Worm (Caenorhabditis elegans) whole organism, young adult: ENCODE data around the gene T07D3.9.

Source experiments
- B0035.1 ChIP-seq: sonication (generic microtip); optimal IDR thresholded peaks from 2 replicates; lab custom pipeline; 2016; ENCODE audit warnings: missing genetic modification characterization, mild to moderate bottlenecking, missing compliant biosample characterization, missing genotype, missing genetic modification reagents
- B0261.1 ChIP-seq: sonication (generic microtip); optimal IDR thresholded peaks from 2 replicates; lab custom pipeline; 2016; ENCODE audit warnings: mild to moderate bottlenecking, missing genetic modification characterization, moderate library complexity, missing compliant biosample characterization
- F10E7.11 ChIP-seq: sonication (generic microtip); optimal IDR thresholded peaks from 2 replicates; lab custom pipeline; 2017; ENCODE audit warnings: mild to moderate bottlenecking, missing genetic modification characterization, moderate library complexity, missing compliant biosample characterization
- F33H1.4 ChIP-seq: fragments of 200-800 bp; sonication (Bioruptor generic); IDR thresholded peaks from 2 replicates; pipeline ENCODE4 v1.3.6; 2022; ENCODE audit warnings: missing genetic modification reagents, missing genetic modification characterization, missing compliant biosample characterization
- F49E8.2 ChIP-seq: sonication (generic microtip); optimal IDR thresholded peaks from 3 replicates; lab custom pipeline; 2017; ENCODE audit warnings: missing genetic modification characterization, mild to moderate bottlenecking, missing compliant biosample characterization, antibody characterized with exemption, moderate library complexity; ENCODE audit not compliant: insufficient read depth
- F57A8.1 ChIP-seq: fragments of 200-800 bp; sonication (Bioruptor generic); optimal IDR thresholded peaks from 2 replicates; lab custom pipeline; 2018; ENCODE audit warnings: mild to moderate bottlenecking, missing genetic modification characterization, moderate library complexity, missing compliant biosample characterization
- F57C9.4 ChIP-seq: sonication (generic microtip); optimal IDR thresholded peaks from 2 replicates; lab custom pipeline; 2017; ENCODE audit warnings: mild to moderate bottlenecking, missing genetic modification characterization, missing compliant biosample characterization
- ZK185.1 ChIP-seq: sonication (generic microtip); optimal IDR thresholded peaks from 2 replicates; lab custom pipeline; 2016; ENCODE audit warnings: mild to moderate bottlenecking, missing genetic modification characterization, missing compliant biosample characterization; ENCODE audit not compliant: poor library complexity, severe bottlenecking
- ama-1 ChIP-seq, 3 experiments: fragments of 150-350 bp in 1 of 3; sonication (generic microtip) in 2 of 3; optimal IDR thresholded peaks; 2 replicates each; lab custom pipeline; 2014 to 2018; ENCODE audit warnings: missing biosample characterization in 2 of 3, missing genetic modification characterization in 2 of 3, missing genetic modification reagents in 2 of 3
- atf-7 ChIP-seq: sonication (generic microtip); optimal IDR thresholded peaks from 2 replicates; lab custom pipeline; 2017; ENCODE audit warnings: mild to moderate bottlenecking, missing genetic modification characterization, missing compliant biosample characterization
- attf-3 ChIP-seq: fragments of 200-800 bp; sonication (Bioruptor generic); conservative IDR thresholded peaks from 2 replicates; pipeline ENCODE4 v1.3.6; 2022; ENCODE audit warnings: missing genetic modification reagents, missing genetic modification characterization, missing compliant biosample characterization
- bed-2 ChIP-seq: fragments of 200-800 bp; sonication (Bioruptor generic); IDR thresholded peaks from 2 replicates; pipeline ENCODE4 v1.3.6; 2022; ENCODE audit warnings: missing genetic modification reagents, missing genetic modification characterization, missing compliant biosample characterization
- cebp-1 ChIP-seq, 2 experiments: fragments of 200-800 bp in 1 of 2; sonication (Bioruptor generic) in 1 of 2; sonication (generic microtip) in 1 of 2; IDR thresholded peaks in 1 of 2; optimal IDR thresholded peaks in 1 of 2; 2 replicates each; pipeline versions ENCODE4 v1.3.6 to Lab custom; 2017 to 2022; ENCODE audit warnings: missing compliant biosample characterization in 2 of 2, missing genetic modification characterization in 2 of 2, mild to moderate bottlenecking in 1 of 2, missing genetic modification reagents in 1 of 2, moderate library complexity in 1 of 2
- ceh-79 ChIP-seq: sonication (generic microtip); optimal IDR thresholded peaks from 2 replicates; lab custom pipeline; 2017; ENCODE audit warnings: mild to moderate bottlenecking, missing genetic modification characterization, missing compliant biosample characterization
- dox-1 ChIP-seq: fragments of 200-800 bp; sonication (Bioruptor generic); IDR thresholded peaks from 2 replicates; pipeline ENCODE4 v1.3.6; 2022; ENCODE audit warnings: missing genetic modification reagents, missing genetic modification characterization, missing compliant biosample characterization
- dpl-1 ChIP-seq: fragments of 150-350 bp; optimal IDR thresholded peaks from 2 replicates; lab custom pipeline; 2014; ENCODE audit warnings: missing biosample characterization, missing genetic modification reagents, missing genetic modification characterization
- ekl-4 ChIP-seq: fragments of 200-800 bp; sonication (Bioruptor generic); IDR thresholded peaks from 2 replicates; pipeline ENCODE4 v1.3.6; 2022; ENCODE audit warnings: missing genetic modification reagents, missing genetic modification characterization, missing compliant biosample characterization
- ets-4 ChIP-seq: fragments of 200-800 bp; sonication (Bioruptor generic); optimal IDR thresholded peaks from 2 replicates; lab custom pipeline; 2018; ENCODE audit warnings: mild to moderate bottlenecking, missing genetic modification characterization, missing compliant biosample characterization
- fkh-3 ChIP-seq: sonication (generic microtip); optimal IDR thresholded peaks from 2 replicates; lab custom pipeline; 2016; ENCODE audit warnings: mild to moderate bottlenecking, missing genetic modification characterization, missing compliant biosample characterization
- hlh-26 ChIP-seq: fragments of 200-800 bp; sonication (Bioruptor generic); conservative IDR thresholded peaks from 2 replicates; pipeline ENCODE4 v1.3.6; 2022; ENCODE audit warnings: missing genetic modification reagents, missing genetic modification characterization, missing compliant biosample characterization
- hmg-1.2 ChIP-seq: fragments of 200-800 bp; sonication (Bioruptor generic); IDR thresholded peaks from 2 replicates; pipeline ENCODE4 v1.3.6; 2022; ENCODE audit warnings: missing genetic modification reagents, missing genetic modification characterization, missing compliant biosample characterization
- hmg-20 ChIP-seq: fragments of 200-800 bp; sonication (Bioruptor generic); IDR thresholded peaks from 2 replicates; pipeline ENCODE4 v1.3.6; 2022; ENCODE audit warnings: missing genetic modification reagents, missing genetic modification characterization, missing compliant biosample characterization
- let-607 ChIP-seq, 2 experiments: fragments of 200-800 bp in 1 of 2; sonication (Bioruptor generic) in 1 of 2; sonication (generic microtip) in 1 of 2; optimal IDR thresholded peaks; 2 replicates each; lab custom pipeline; 2016 to 2018; ENCODE audit warnings: mild to moderate bottlenecking in 2 of 2, missing compliant biosample characterization in 2 of 2, missing genetic modification characterization in 2 of 2, moderate library complexity in 2 of 2, missing genotype in 1 of 2
- lin-26 ChIP-seq: fragments of 200-800 bp; sonication (Bioruptor generic); IDR thresholded peaks from 2 replicates; pipeline ENCODE4 v1.3.6; 2022; ENCODE audit warnings: missing genetic modification reagents, missing genetic modification characterization, missing compliant biosample characterization
- mcd-1 ChIP-seq: fragments of 200-800 bp; sonication (Bioruptor generic); IDR thresholded peaks from 2 replicates; pipeline ENCODE4 v1.3.6; 2022; ENCODE audit warnings: missing genetic modification reagents, missing genetic modification characterization, missing compliant biosample characterization
- mxl-1 ChIP-seq: sonication (generic microtip); optimal IDR thresholded peaks from 2 replicates; lab custom pipeline; 2016; ENCODE audit warnings: missing genetic modification characterization, missing compliant biosample characterization
- nhr-179 ChIP-seq: sonication (generic microtip); optimal IDR thresholded peaks from 2 replicates; lab custom pipeline; 2016; ENCODE audit warnings: mild to moderate bottlenecking, missing genetic modification characterization, missing compliant biosample characterization
- nhr-80 ChIP-seq: sonication (generic microtip); optimal IDR thresholded peaks from 2 replicates; lab custom pipeline; 2016; ENCODE audit warnings: missing genetic modification characterization, missing compliant biosample characterization
- pha-4 ChIP-seq: fragments of 150-350 bp; sonication (generic microtip); optimal IDR thresholded peaks from 2 replicates; lab custom pipeline; 2014; ENCODE audit warnings: missing biosample characterization, missing genetic modification reagents, missing genetic modification characterization
- rcor-1 ChIP-seq: fragments of 200-800 bp; sonication (Bioruptor generic); IDR thresholded peaks from 2 replicates; pipeline ENCODE4 v1.3.6; 2022; ENCODE audit warnings: missing genetic modification reagents, missing genetic modification characterization, missing compliant biosample characterization
- rpc-1 ChIP-seq, 2 experiments: fragments of 150-350 bp in 1 of 2; sonication (generic microtip) in 1 of 2; optimal IDR thresholded peaks; 2 replicates each; lab custom pipeline; 2014 to 2018; ENCODE audit warnings: missing biosample characterization in 1 of 2, missing genetic modification characterization in 1 of 2, missing genetic modification reagents in 1 of 2, missing genotype in 1 of 2
- sea-2 ChIP-seq: fragments of 200-800 bp; sonication (Bioruptor generic); IDR thresholded peaks from 2 replicates; pipeline ENCODE4 v1.3.6; 2022; ENCODE audit warnings: missing genetic modification characterization, missing compliant biosample characterization
- snpc-3.4 ChIP-seq: sonication (generic microtip); optimal IDR thresholded peaks from 2 replicates; lab custom pipeline; 2017; ENCODE audit warnings: missing genetic modification characterization, mild to moderate bottlenecking, missing compliant biosample characterization, antibody characterized with exemption, moderate library complexity, missing genotype, missing genetic modification reagents
- somi-1 ChIP-seq: fragments of 200-800 bp; sonication (Bioruptor generic); optimal IDR thresholded peaks from 2 replicates; lab custom pipeline; 2018; ENCODE audit warnings: mild to moderate bottlenecking, missing genetic modification characterization, missing compliant biosample characterization
- tlf-1 ChIP-seq: fragments of 200-800 bp; sonication (Bioruptor generic); optimal IDR thresholded peaks from 2 replicates; lab custom pipeline; 2018; ENCODE audit warnings: mild to moderate bottlenecking, missing genetic modification characterization, missing compliant biosample characterization
- unc-62 ChIP-seq: fragments of 150-350 bp; optimal IDR thresholded peaks from 2 replicates; lab custom pipeline; 2014; ENCODE audit warnings: missing biosample characterization, missing genetic modification reagents, missing genetic modification characterization
- zim-3 ChIP-seq: sonication (generic microtip); optimal IDR thresholded peaks from 2 replicates; lab custom pipeline; 2017; ENCODE audit warnings: mild to moderate bottlenecking, missing genetic modification characterization, moderate library complexity, missing compliant biosample characterization
- ztf-22 ChIP-seq: fragments of 200-800 bp; sonication (Bioruptor generic); optimal IDR thresholded peaks from 2 replicates; lab custom pipeline; 2018; ENCODE audit warnings: mild to moderate bottlenecking, missing genetic modification characterization, moderate library complexity, missing compliant biosample characterization
- ztf-26 ChIP-seq: sonication (generic microtip); optimal IDR thresholded peaks from 2 replicates; lab custom pipeline; 2017; ENCODE audit warnings: missing genetic modification characterization, missing compliant biosample characterization
- ztf-28 ChIP-seq: fragments of 200-800 bp; sonication (Bioruptor generic); IDR thresholded peaks from 2 replicates; pipeline ENCODE4 v1.3.6; 2022; ENCODE audit warnings: missing genetic modification reagents, missing genetic modification characterization, missing compliant biosample characterization
- ztf-6 ChIP-seq: fragments of 200-800 bp; sonication (Bioruptor generic); IDR thresholded peaks from 2 replicates; pipeline ENCODE4 v1.3.6; 2022; ENCODE audit warnings: missing genetic modification reagents, missing genetic modification characterization, missing compliant biosample characterization

The T07D3.9 gene

DNA sequence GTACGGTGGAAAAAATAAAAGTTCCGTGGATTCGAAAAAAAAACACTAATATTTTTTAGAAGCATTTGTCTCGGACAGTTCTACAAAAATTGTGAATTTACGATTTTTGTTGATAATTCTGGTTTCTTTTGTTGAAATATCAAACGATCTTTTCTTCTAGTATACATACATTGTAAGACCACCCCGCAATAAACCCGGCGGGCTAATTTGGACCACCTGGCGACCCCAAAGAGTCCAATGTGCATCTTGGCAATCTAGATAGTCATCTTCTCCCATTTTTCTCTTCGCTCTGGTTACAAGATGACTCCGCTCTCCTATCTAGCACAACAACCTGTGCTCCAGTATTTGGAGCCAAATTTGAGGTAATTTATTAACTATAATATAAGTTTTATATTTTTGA lies 15.1 kb upstream of the T07D3.9 start, which contains the start of gene fbxc-29:
Gene fbxc-29, plus strand, starts transcription at position 301 of the 400 bp plus-strand sequence.
- no peak for TF ChIP-seq dpl-1 (GFP tag; lab: Kevin White, UChicago)
- TF ChIP-seq mxl-1 (tag; lab: Kevin White, UChicago), result no peak
- no peak for TF ChIP-seq ekl-4 (GFP tag; lab: Robert Waterston, UW)
- TF ChIP-seq nhr-179 (tag; lab: Kevin White, UChicago), result no peak
- no peak for TF ChIP-seq F33H1.4 (GFP tag; lab: Robert Waterston, UW)
- no peak for TF ChIP-seq ztf-28
- TF ChIP-seq somi-1 (GFP tag; lab: Kevin White, UChicago), result no peak
- no peak for TF ChIP-seq attf-3 (GFP tag; lab: Robert Waterston, UW)
- TF ChIP-seq sea-2 (GFP tag; lab: Robert Waterston, UW), result no peak
- no peak for TF ChIP-seq tlf-1

DNA sequence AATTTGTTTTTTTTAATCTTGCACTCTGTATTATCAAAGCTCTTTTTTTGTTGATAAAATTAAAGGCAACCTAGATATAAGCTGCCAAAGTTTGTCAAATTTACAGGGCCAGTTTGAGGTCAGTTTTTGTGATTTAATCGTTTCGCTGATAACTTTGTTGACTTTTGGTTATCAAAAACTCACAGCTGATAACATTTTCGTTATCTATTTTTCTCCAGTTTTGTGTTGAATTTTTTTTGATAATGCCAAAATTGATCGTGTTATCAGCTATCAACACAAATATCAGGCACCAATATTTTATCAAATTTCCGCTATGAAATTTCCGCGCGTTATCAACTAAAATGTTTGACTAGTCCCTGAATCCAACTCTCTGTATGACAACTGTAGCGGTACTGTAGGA lies 14.5 kb upstream of the T07D3.9 start:
- TF ChIP-seq ets-4 (GFP tag; lab: Kevin White, UChicago) (peak; percentile 94), ama-1 (optimal IDR thresholded peaks at IDR 0.05; lab: Kevin White, UChicago) (no peak), ama-1 (GFP tag; optimal IDR thresholded peaks at IDR 0.05; lab: Kevin White, UChicago) (no peak), ceh-79 (tag; lab: Kevin White, UChicago) (no peak), rcor-1 (GFP tag; lab: Robert Waterston, UW) (no peak), let-607 (tag; optimal IDR thresholded peaks at IDR 0.05; lab: Kevin White, UChicago) (no peak), cebp-1 (GFP tag; IDR thresholded peaks at IDR 0.05; lab: Robert Waterston, UW) (no peak), cebp-1 (tag; optimal IDR thresholded peaks at IDR 0.05; lab: Kevin White, UChicago) (no peak), tlf-1 (no peak), hmg-20 (no peak), snpc-3.4 (tag; lab: Kevin White, UChicago) (no peak), B0261.1 (tag; lab: Kevin White, UChicago) (no peak), hlh-26 (GFP tag; lab: Robert Waterston, UW) (no peak), ztf-26 (tag; lab: Kevin White, UChicago) (no peak), F10E7.11 (tag; lab: Kevin White, UChicago) (no peak), ztf-22 (GFP tag; lab: Kevin White, UChicago) (peak; percentile 67), nhr-80 (peak; percentile 95), pha-4 (tag; lab: Kevin White, UChicago) (peak; percentile 89), unc-62 (GFP tag; lab: Kevin White, UChicago) (no peak), rpc-1 (optimal IDR thresholded peaks at IDR 0.05; lab: Kevin White, UChicago) (no peak), rpc-1 (tag; optimal IDR thresholded peaks at IDR 0.05; lab: Kevin White, UChicago) (no peak), dox-1 (peak; percentile 63), mcd-1 (GFP tag; lab: Robert Waterston, UW) (peak; percentile 35; the same call in 1 of the 2 replicates), hmg-1.2 (GFP tag; lab: Robert Waterston, UW) (no peak), F49E8.2 (no peak), F57C9.4 (tag; lab: Kevin White, UChicago) (no peak), F57A8.1 (GFP tag; lab: Kevin White, UChicago) (no peak), B0035.1 (tag; lab: Kevin White, UChicago) (no peak), lin-26 (GFP tag; lab: Robert Waterston, UW) (no peak), bed-2 (GFP tag; lab: Robert Waterston, UW) (no peak), ztf-6 (GFP tag; lab: Robert Waterston, UW) (no peak), atf-7 (peak; percentile 48), zim-3 (tag; lab: Kevin White, UChicago) (no peak), ZK185.1 (tag; lab: Kevin White, UChicago) (no peak), fkh-3 (tag; lab: Kevin White, UChicago) (no peak)
